Fruit fly (Drosophila melanogaster): Measurements from ENCODE around the gene bigmax.

Gene bigmax

dm6 chr3R:27289638-27290037 is 1.3 kb upstream of the bigmax start:
- TF ChIP-seq foxo (GFP tag; optimal IDR thresholded peaks at IDR 0.05) (peak in 1 of 2 experiments; percentile 38), sv (GFP tag; optimal IDR thresholded peaks at IDR 0.05) (no peak), fru (GFP tag; optimal IDR thresholded peaks at IDR 0.05) (peak; percentile 43), HLH106 (tag; optimal IDR thresholded peaks at IDR 0.05) (peak; percentile 23), OdsH (GFP tag; optimal IDR thresholded peaks at IDR 0.05) (peak; percentile 3), br (GFP tag; optimal IDR thresholded peaks at IDR 0.05) (peak; percentile 8), ey (GFP tag; optimal IDR thresholded peaks at IDR 0.05) (peak; percentile 28), Jra (GFP tag; optimal IDR thresholded peaks at IDR 0.05) (no peak), Mio (GFP tag; optimal IDR thresholded peaks at IDR 0.05) (no peak), brk (GFP tag; optimal IDR thresholded peaks at IDR 0.05) (no peak), usp (GFP tag; optimal IDR thresholded peaks at IDR 0.05) (no peak), h (GFP tag; optimal IDR thresholded peaks at IDR 0.05) (peak; percentile 65), dsf (GFP tag; optimal IDR thresholded peaks at IDR 0.05; ENCODE audit: borderline replicate concordance) (no peak), Hnf4 (GFP tag; optimal IDR thresholded peaks at IDR 0.05) (peak; percentile 13), rgr (GFP tag; optimal IDR thresholded peaks at IDR 0.05) (peak; percentile 34), woc (GFP tag; optimal IDR thresholded peaks at IDR 0.05) (no peak), Rel (GFP tag; optimal IDR thresholded peaks at IDR 0.05) (no peak), Rel (tag; optimal IDR thresholded peaks at IDR 0.05) (no peak)

- no peak for TF ChIP-seq GATAd (GFP tag; optimal IDR thresholded peaks at IDR 0.05)
- no peak for TF ChIP-seq ey (GFP tag; optimal IDR thresholded peaks at IDR 0.05)
- no peak for TF ChIP-seq CrebA (GFP tag; optimal IDR thresholded peaks at IDR 0.05; ENCODE audit: borderline replicate concordance)
- no peak for TF ChIP-seq Mio (GFP tag; optimal IDR thresholded peaks at IDR 0.05)
- TF ChIP-seq Sp1 (GFP tag; optimal IDR thresholded peaks at IDR 0.05): no peak
- TF ChIP-seq Rel (GFP tag; optimal IDR thresholded peaks at IDR 0.05): no peak
- TF ChIP-seq Rel (tag; optimal IDR thresholded peaks at IDR 0.05): no peak
- no peak for TF ChIP-seq OdsH (GFP tag; optimal IDR thresholded peaks at IDR 0.05)
- TF ChIP-seq CG32264 (GFP tag; optimal IDR thresholded peaks at IDR 0.05): no peak
- TF ChIP-seq Abd-B (GFP tag; optimal IDR thresholded peaks at IDR 0.05): no peak
- no peak for TF ChIP-seq h (GFP tag; optimal IDR thresholded peaks at IDR 0.05)
- TF ChIP-seq CG9705 (GFP tag; optimal IDR thresholded peaks at IDR 0.05): no peak
- no peak for TF ChIP-seq sv (GFP tag; optimal IDR thresholded peaks at IDR 0.05)
- TF ChIP-seq dmrt93B (GFP tag; optimal IDR thresholded peaks at IDR 0.05): no peak
- no peak for TF ChIP-seq rgr (GFP tag; optimal IDR thresholded peaks at IDR 0.05)
- TF ChIP-seq br (GFP tag; optimal IDR thresholded peaks at IDR 0.05): no peak
These were observed 4.7 kb downstream of the bigmax start, which contains the start of gene CG3368 for dm6 chr3R:27283645-27284044. TSS of gene CG3368 (plus strand) at chr3R:27283780.

- TF ChIP-seq Hr83 (GFP tag; optimal IDR thresholded peaks at IDR 0.05; ENCODE audit: poor library complexity, severe bottlenecking) (peak; percentile 1), usp (GFP tag; optimal IDR thresholded peaks at IDR 0.05) (no peak), N (GFP tag; optimal IDR thresholded peaks at IDR 0.05) (no peak), Dif (GFP tag; optimal IDR thresholded peaks at IDR 0.05; ENCODE audit: partially characterized antibody) (no peak), pan (optimal IDR thresholded peaks at IDR 0.05) (no peak), Hr78 (GFP tag; optimal IDR thresholded peaks at IDR 0.05) (no peak), Dfd (GFP tag; optimal IDR thresholded peaks at IDR 0.05) (no peak), foxo (GFP tag; optimal IDR thresholded peaks at IDR 0.05) (peak in 1 of 2 experiments; percentile 73), rgr (GFP tag; optimal IDR thresholded peaks at IDR 0.05) (peak; percentile 58), Sp1 (GFP tag; optimal IDR thresholded peaks at IDR 0.05) (peak; percentile 34), dl (GFP tag; optimal IDR thresholded peaks at IDR 0.05; ENCODE audit: insufficient read depth in 1 of 2, partially characterized antibody in 2 of 2) (no peak), h (GFP tag; optimal IDR thresholded peaks at IDR 0.05) (peak; percentile 57), psq (GFP tag; optimal IDR thresholded peaks at IDR 0.05) (peak; percentile 28), fru (GFP tag; optimal IDR thresholded peaks at IDR 0.05) (peak; percentile 73), dsf (GFP tag; optimal IDR thresholded peaks at IDR 0.05; ENCODE audit: borderline replicate concordance) (no peak), OdsH (GFP tag; optimal IDR thresholded peaks at IDR 0.05) (peak; percentile 47), CrebA (GFP tag; optimal IDR thresholded peaks at IDR 0.05; ENCODE audit: borderline replicate concordance) (no peak), Abd-B (GFP tag; optimal IDR thresholded peaks at IDR 0.05) (no peak), Mio (GFP tag; optimal IDR thresholded peaks at IDR 0.05) (no peak), jim (GFP tag; optimal IDR thresholded peaks at IDR 0.05) (no peak), HLH106 (tag; optimal IDR thresholded peaks at IDR 0.05) (peak; percentile 61), woc (GFP tag; optimal IDR thresholded peaks at IDR 0.05) (peak; percentile 89), CG9705 (GFP tag; optimal IDR thresholded peaks at IDR 0.05) (peak; percentile 9), Rel (GFP tag; optimal IDR thresholded peaks at IDR 0.05) (no peak), Rel (tag; optimal IDR thresholded peaks at IDR 0.05) (no peak), dmrt93B (GFP tag; optimal IDR thresholded peaks at IDR 0.05) (peak; percentile 23), CG32264 (GFP tag; optimal IDR thresholded peaks at IDR 0.05) (no peak), Vsx2 (GFP tag; optimal IDR thresholded peaks at IDR 0.05; ENCODE audit: partially characterized antibody) (no peak), lola (GFP tag; optimal IDR thresholded peaks at IDR 0.05) (no peak), br (GFP tag; optimal IDR thresholded peaks at IDR 0.05) (peak; percentile 42), sv (GFP tag; optimal IDR thresholded peaks at IDR 0.05) (peak; percentile 39), brk (GFP tag; optimal IDR thresholded peaks at IDR 0.05) (no peak), ey (GFP tag; optimal IDR thresholded peaks at IDR 0.05) (peak; percentile 62), sage (GFP tag; optimal IDR thresholded peaks at IDR 0.05) (no peak), Jra (GFP tag; optimal IDR thresholded peaks at IDR 0.05) (no peak), tai (GFP tag; optimal IDR thresholded peaks at IDR 0.05) (no peak), Myc (optimal IDR thresholded peaks at IDR 0.05) (no peak), GATAd (GFP tag; optimal IDR thresholded peaks at IDR 0.05) (no peak), Hnf4 (GFP tag; optimal IDR thresholded peaks at IDR 0.05) (peak; percentile 64)
These were observed 6.0 kb downstream of the bigmax start, which contains the start of gene mrt for dm6 chr3R:27282286-27282685. TSS of gene mrt (minus strand) at chr3R:27282661.
